Fruit fly (Drosophila melanogaster): ENCODE measurements around the gene MED17.
A peak's percentile ranks its signal among the peaks of the same experiment; 100 is the strongest.

The MED17 gene

DNA sequence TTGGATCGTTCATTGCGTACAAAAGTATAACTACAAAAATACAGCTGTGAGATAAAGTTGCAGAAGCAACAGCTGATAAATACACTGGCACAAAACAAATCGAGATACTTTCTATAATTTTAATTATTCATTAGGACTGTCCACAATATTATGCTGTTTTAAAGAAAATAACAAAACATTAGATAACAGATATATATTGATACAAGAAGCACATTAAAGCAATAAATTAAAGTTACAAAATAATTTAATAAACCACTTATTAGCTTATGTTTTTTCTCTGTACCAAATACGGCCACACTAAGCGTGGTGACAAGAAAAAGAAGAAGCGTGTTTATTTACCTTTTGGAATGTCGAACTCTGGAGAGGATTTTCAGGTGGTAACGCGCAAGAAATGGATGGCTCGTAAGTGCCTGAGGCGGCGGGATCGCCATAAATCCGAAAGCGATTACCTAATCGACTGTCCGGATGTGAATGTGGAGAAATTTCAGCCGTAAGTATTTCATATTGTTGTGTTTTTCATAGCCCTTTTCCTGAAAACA lies 31.4 kb downstream of the MED17 start, which contains the start of the genes CG7988 and CG7183 (continued):
- TF ChIP-seq ato (GFP tag; IDR thresholded peaks at IDR 0.05; ENCODE audit: partially characterized antibody) (no peak), Sox102F (GFP tag; optimal IDR thresholded peaks at IDR 0.05) (peak; percentile 99), Hmr (GFP tag; optimal IDR thresholded peaks at IDR 0.05) (peak; percentile 96), CG10147 (GFP tag; optimal IDR thresholded peaks at IDR 0.05) (peak; percentile 95), HLH3B (GFP tag; IDR thresholded peaks at IDR 0.05) (peak; percentile 99), Dfd (GFP tag; optimal IDR thresholded peaks at IDR 0.05) (no peak), Bgb (GFP tag; IDR thresholded peaks at IDR 0.05; ENCODE audit: partially characterized antibody) (no peak), prd (optimal IDR thresholded peaks at IDR 0.05) (no peak), prd (GFP tag; IDR thresholded peaks at IDR 0.05) (peak; percentile 99), CG43689 (GFP tag; IDR thresholded peaks at IDR 0.05) (peak; percentile 91), CG4404 (GFP tag; IDR thresholded peaks at IDR 0.05) (peak; percentile 98), hth (optimal IDR thresholded peaks at IDR 0.05) (no peak), HLH54F (GFP tag; optimal IDR thresholded peaks at IDR 0.05) (peak; percentile 94), chif (GFP tag; optimal IDR thresholded peaks at IDR 0.05) (peak; percentile 93 to 98), NfI (GFP tag; optimal IDR thresholded peaks at IDR 0.05) (peak; percentile 97), CG33213 (GFP tag; optimal IDR thresholded peaks at IDR 0.05) (peak; percentile 81), Drgx (GFP tag; IDR thresholded peaks at IDR 0.05) (peak; percentile 98), Bteb2 (GFP tag; optimal IDR thresholded peaks at IDR 0.05) (peak; percentile 97), BtbVII (GFP tag; optimal IDR thresholded peaks at IDR 0.05) (peak; percentile 87), sens-2 (GFP tag; IDR thresholded peaks at IDR 0.05) (peak; percentile 93), CG10431 (GFP tag; optimal IDR thresholded peaks at IDR 0.05) (peak; percentile 86), tap (tag; optimal IDR thresholded peaks at IDR 0.05) (peak; percentile 97), CG10267 (tag; optimal IDR thresholded peaks at IDR 0.05) (peak; percentile 95), CG2712 (tag; optimal IDR thresholded peaks at IDR 0.05) (peak; percentile 99), Sin3A (optimal IDR thresholded peaks at IDR 0.05) (peak; percentile 14), NK7.1 (GFP tag; optimal IDR thresholded peaks at IDR 0.05) (peak; percentile 88), sisA (GFP tag; IDR thresholded peaks at IDR 0.05) (peak; percentile 98), CG8359 (GFP tag; optimal IDR thresholded peaks at IDR 0.05; ENCODE audit: borderline replicate concordance) (peak; percentile 80), CG1832 (GFP tag; optimal IDR thresholded peaks at IDR 0.05) (no peak), Dip2 (GFP tag; IDR thresholded peaks at IDR 0.05) (peak; percentile 65), Gsc (GFP tag; IDR thresholded peaks at IDR 0.05) (peak; percentile 95), Atf6 (GFP tag; IDR thresholded peaks at IDR 0.05) (peak; percentile 97), CG3838 (GFP tag; optimal IDR thresholded peaks at IDR 0.05) (peak; percentile 94), tin (GFP tag; optimal IDR thresholded peaks at IDR 0.05) (peak; percentile 97), yki (optimal IDR thresholded peaks at IDR 0.05) (no peak), CG17912 (GFP tag; optimal IDR thresholded peaks at IDR 0.05) (peak; percentile 83), CG15011 (GFP tag; optimal IDR thresholded peaks at IDR 0.05) (peak; percentile 90), Blimp-1 (GFP tag; optimal IDR thresholded peaks at IDR 0.05) (peak; percentile 97), ara (GFP tag; IDR thresholded peaks at IDR 0.05) (peak; percentile 98), CG12219 (GFP tag; optimal IDR thresholded peaks at IDR 0.05) (peak; percentile 90), usp (GFP tag; optimal IDR thresholded peaks at IDR 0.05) (no peak), zen2 (GFP tag; IDR thresholded peaks at IDR 0.05; ENCODE audit: partially characterized antibody) (no peak), CG16779 (GFP tag; IDR thresholded peaks at IDR 0.05) (peak; percentile 90), ind (GFP tag; optimal IDR thresholded peaks at IDR 0.05) (peak; percentile 97), Mrtf (GFP tag; IDR thresholded peaks at IDR 0.05) (peak; percentile 97), pb (GFP tag; optimal IDR thresholded peaks at IDR 0.05) (peak; percentile 73), CG6654 (GFP tag; optimal IDR thresholded peaks at IDR 0.05) (peak; percentile 74), CG2889 (GFP tag; IDR thresholded peaks at IDR 0.05) (peak; percentile 98), CG11093 (GFP tag; IDR thresholded peaks at IDR 0.05) (peak; percentile 98), run (tag; optimal IDR thresholded peaks at IDR 0.05) (peak; percentile 94), bowl (GFP tag; IDR thresholded peaks at IDR 0.05) (peak; percentile 91), danr (GFP tag; IDR thresholded peaks at IDR 0.05) (peak; percentile 96)
